Worm (Caenorhabditis elegans) whole organism, young adult: ENCODE data around the gene F02H6.6.

Source experiments
- D2030.7 ChIP-seq: fragments of 200-800 bp; sonication (Bioruptor generic); IDR thresholded peaks from 2 replicates; pipeline ENCODE4 v1.3.6; 2022; ENCODE audit warnings: missing genetic modification reagents, missing genetic modification characterization, missing compliant biosample characterization
- F10E7.11 ChIP-seq: sonication (generic microtip); optimal IDR thresholded peaks from 2 replicates; lab custom pipeline; 2017; ENCODE audit warnings: mild to moderate bottlenecking, missing genetic modification characterization, moderate library complexity, missing compliant biosample characterization
- F22D6.2 ChIP-seq: sonication (generic microtip); optimal IDR thresholded peaks from 2 replicates; lab custom pipeline; 2016; ENCODE audit warnings: mild to moderate bottlenecking, missing genetic modification characterization, missing compliant biosample characterization
- F37B4.10 ChIP-seq: fragments of 200-800 bp; sonication (Bioruptor generic); IDR thresholded peaks from 2 replicates; pipeline ENCODE4 v1.3.6; 2022; ENCODE audit warnings: missing genetic modification characterization, missing compliant biosample characterization
- F49E8.2 ChIP-seq: sonication (generic microtip); optimal IDR thresholded peaks from 3 replicates; lab custom pipeline; 2017; ENCODE audit warnings: missing genetic modification characterization, mild to moderate bottlenecking, missing compliant biosample characterization, antibody characterized with exemption, moderate library complexity; ENCODE audit not compliant: insufficient read depth
- F57A8.1 ChIP-seq: fragments of 200-800 bp; sonication (Bioruptor generic); optimal IDR thresholded peaks from 2 replicates; lab custom pipeline; 2018; ENCODE audit warnings: mild to moderate bottlenecking, missing genetic modification characterization, moderate library complexity, missing compliant biosample characterization
- F57C9.4 ChIP-seq: sonication (generic microtip); optimal IDR thresholded peaks from 2 replicates; lab custom pipeline; 2017; ENCODE audit warnings: mild to moderate bottlenecking, missing genetic modification characterization, missing compliant biosample characterization
- Y56A3A.18 ChIP-seq: fragments of 200-800 bp; sonication (Bioruptor generic); IDR thresholded peaks from 2 replicates; pipeline ENCODE4 v1.3.6; 2022; ENCODE audit warnings: missing genetic modification reagents, missing genetic modification characterization, missing compliant biosample characterization
- ama-1 ChIP-seq, 3 experiments: fragments of 150-350 bp in 1 of 3; sonication (generic microtip) in 2 of 3; optimal IDR thresholded peaks; 2 replicates each; lab custom pipeline; 2014 to 2018; ENCODE audit warnings: missing biosample characterization in 2 of 3, missing genetic modification characterization in 2 of 3, missing genetic modification reagents in 2 of 3
- aptf-3 ChIP-seq: fragments of 200-800 bp; sonication (Bioruptor generic); IDR thresholded peaks from 2 replicates; pipeline ENCODE4 v1.3.6; 2022; ENCODE audit warnings: missing genetic modification characterization, missing compliant biosample characterization
- atf-7 ChIP-seq: sonication (generic microtip); optimal IDR thresholded peaks from 2 replicates; lab custom pipeline; 2017; ENCODE audit warnings: mild to moderate bottlenecking, missing genetic modification characterization, missing compliant biosample characterization
- attf-3 ChIP-seq: fragments of 200-800 bp; sonication (Bioruptor generic); conservative IDR thresholded peaks from 2 replicates; pipeline ENCODE4 v1.3.6; 2022; ENCODE audit warnings: missing genetic modification reagents, missing genetic modification characterization, missing compliant biosample characterization
- attf-6 ChIP-seq: fragments of 200-800 bp; sonication (Bioruptor generic); IDR thresholded peaks from 2 replicates; pipeline ENCODE4 v1.3.6; 2022; ENCODE audit warnings: missing genetic modification reagents, missing genetic modification characterization, missing compliant biosample characterization
- cebp-1 ChIP-seq, 2 experiments: fragments of 200-800 bp in 1 of 2; sonication (Bioruptor generic) in 1 of 2; sonication (generic microtip) in 1 of 2; IDR thresholded peaks in 1 of 2; optimal IDR thresholded peaks in 1 of 2; 2 replicates each; pipeline versions ENCODE4 v1.3.6 to Lab custom; 2017 to 2022; ENCODE audit warnings: missing compliant biosample characterization in 2 of 2, missing genetic modification characterization in 2 of 2, mild to moderate bottlenecking in 1 of 2, missing genetic modification reagents in 1 of 2, moderate library complexity in 1 of 2
- cebp-2 ChIP-seq: fragments of 200-800 bp; sonication (Bioruptor generic); IDR thresholded peaks from 2 replicates; pipeline ENCODE4 v1.3.6; 2022; ENCODE audit warnings: missing genetic modification characterization, missing compliant biosample characterization
- ceh-27 ChIP-seq: fragments of 200-800 bp; sonication (Bioruptor generic); optimal IDR thresholded peaks from 2 replicates; lab custom pipeline; 2018; ENCODE audit warnings: mild to moderate bottlenecking, missing genetic modification characterization, moderate library complexity, missing compliant biosample characterization
- ceh-58 ChIP-seq: fragments of 200-800 bp; sonication (Bioruptor generic); IDR thresholded peaks from 2 replicates; pipeline ENCODE4 v1.3.6; 2022; ENCODE audit warnings: missing genetic modification characterization, missing compliant biosample characterization
- ceh-79 ChIP-seq: sonication (generic microtip); optimal IDR thresholded peaks from 2 replicates; lab custom pipeline; 2017; ENCODE audit warnings: mild to moderate bottlenecking, missing genetic modification characterization, missing compliant biosample characterization
- chd-7 ChIP-seq: sonication (generic microtip); optimal IDR thresholded peaks from 2 replicates; lab custom pipeline; 2016; ENCODE audit warnings: mild to moderate bottlenecking, missing genetic modification characterization, moderate library complexity, missing compliant biosample characterization
- die-1 ChIP-seq: sonication (generic microtip); optimal IDR thresholded peaks from 2 replicates; lab custom pipeline; 2016; ENCODE audit warnings: missing genotype, mild to moderate bottlenecking, missing genetic modification characterization, missing compliant biosample characterization
- efl-1 ChIP-seq: fragments of 150-350 bp; optimal IDR thresholded peaks from 2 replicates; lab custom pipeline; 2014; ENCODE audit warnings: missing biosample characterization, missing genetic modification reagents, missing genetic modification characterization
- egl-44 ChIP-seq: fragments of 200-800 bp; sonication (Bioruptor generic); IDR thresholded peaks from 2 replicates; pipeline ENCODE4 v1.3.6; 2022; ENCODE audit warnings: missing genetic modification reagents, missing genetic modification characterization, missing compliant biosample characterization
- fkh-3 ChIP-seq: sonication (generic microtip); optimal IDR thresholded peaks from 2 replicates; lab custom pipeline; 2016; ENCODE audit warnings: mild to moderate bottlenecking, missing genetic modification characterization, missing compliant biosample characterization
- hlh-12 ChIP-seq: sonication (generic microtip); optimal IDR thresholded peaks from 2 replicates; lab custom pipeline; 2016; ENCODE audit warnings: missing genetic modification characterization, missing compliant biosample characterization
- hlh-26 ChIP-seq: fragments of 200-800 bp; sonication (Bioruptor generic); conservative IDR thresholded peaks from 2 replicates; pipeline ENCODE4 v1.3.6; 2022; ENCODE audit warnings: missing genetic modification reagents, missing genetic modification characterization, missing compliant biosample characterization
- hrde-1 ChIP-seq: sonication (generic microtip); optimal IDR thresholded peaks from 2 replicates; lab custom pipeline; 2016; ENCODE audit warnings: missing genetic modification characterization, mild to moderate bottlenecking, missing compliant biosample characterization, moderate library complexity, missing genotype, missing genetic modification reagents, borderline replicate concordance
- hsf-1 ChIP-seq: fragments of 200-800 bp; sonication (Bioruptor generic); IDR thresholded peaks from 2 replicates; pipeline ENCODE4 v1.3.6; 2022; ENCODE audit warnings: missing genetic modification reagents, missing genetic modification characterization, missing compliant biosample characterization
- let-526 ChIP-seq: fragments of 200-800 bp; sonication (Bioruptor generic); IDR thresholded peaks from 2 replicates; pipeline ENCODE4 v1.3.6; 2022; ENCODE audit warnings: missing genetic modification reagents, missing genetic modification characterization, missing compliant biosample characterization
- lin-26 ChIP-seq: fragments of 200-800 bp; sonication (Bioruptor generic); IDR thresholded peaks from 2 replicates; pipeline ENCODE4 v1.3.6; 2022; ENCODE audit warnings: missing genetic modification reagents, missing genetic modification characterization, missing compliant biosample characterization
- lin-40 ChIP-seq: sonication (generic microtip); optimal IDR thresholded peaks from 2 replicates; lab custom pipeline; 2016; ENCODE audit warnings: missing genetic modification characterization, mild to moderate bottlenecking, missing compliant biosample characterization, missing genotype, missing genetic modification reagents
- lsy-27 ChIP-seq: sonication (generic microtip); optimal IDR thresholded peaks from 2 replicates; lab custom pipeline; 2017; ENCODE audit warnings: missing genetic modification characterization, mild to moderate bottlenecking, missing compliant biosample characterization, antibody characterized with exemption, missing genotype, borderline replicate concordance; ENCODE audit not compliant: insufficient read depth
- madf-3 ChIP-seq: fragments of 200-800 bp; sonication (Bioruptor generic); IDR thresholded peaks from 2 replicates; pipeline ENCODE4 v1.3.6; 2022; ENCODE audit warnings: missing genetic modification reagents, missing genetic modification characterization, missing compliant biosample characterization
- mes-4 ChIP-seq: sonication (generic microtip); optimal IDR thresholded peaks from 2 replicates; lab custom pipeline; 2016; ENCODE audit warnings: missing genotype, missing genetic modification characterization, missing compliant biosample characterization
- nfya-2 ChIP-seq: fragments of 200-800 bp; sonication (Bioruptor generic); IDR thresholded peaks from 2 replicates; pipeline ENCODE4 v1.3.6; 2022; ENCODE audit warnings: missing genetic modification reagents, missing genetic modification characterization, missing compliant biosample characterization
- nhr-90 ChIP-seq: sonication (generic microtip); optimal IDR thresholded peaks from 2 replicates; lab custom pipeline; 2016; ENCODE audit warnings: missing genotype, mild to moderate bottlenecking, missing genetic modification characterization, missing compliant biosample characterization
- repo-1 ChIP-seq: sonication (generic microtip); optimal IDR thresholded peaks from 2 replicates; lab custom pipeline; 2017; ENCODE audit warnings: mild to moderate bottlenecking, missing genetic modification characterization, missing compliant biosample characterization
- snpc-1.1 ChIP-seq: sonication (generic microtip); optimal IDR thresholded peaks from 2 replicates; lab custom pipeline; 2017; ENCODE audit warnings: missing genetic modification characterization, mild to moderate bottlenecking, missing compliant biosample characterization, antibody characterized with exemption, moderate library complexity, missing genotype, missing genetic modification reagents; ENCODE audit not compliant: insufficient read depth
- zim-3 ChIP-seq: sonication (generic microtip); optimal IDR thresholded peaks from 2 replicates; lab custom pipeline; 2017; ENCODE audit warnings: mild to moderate bottlenecking, missing genetic modification characterization, moderate library complexity, missing compliant biosample characterization
- ztf-22 ChIP-seq: fragments of 200-800 bp; sonication (Bioruptor generic); optimal IDR thresholded peaks from 2 replicates; lab custom pipeline; 2018; ENCODE audit warnings: mild to moderate bottlenecking, missing genetic modification characterization, moderate library complexity, missing compliant biosample characterization
- ztf-3 ChIP-seq: fragments of 200-800 bp; sonication (Bioruptor generic); optimal IDR thresholded peaks from 2 replicates; lab custom pipeline; 2018; ENCODE audit warnings: mild to moderate bottlenecking, missing genetic modification characterization, missing compliant biosample characterization

The F02H6.6 gene

ce11 chrIV:14230799-14231198 is at the start of gene F02H6.6:
F02H6.6 (minus strand) TSS chrIV:14230899.
- no peak for TF ChIP-seq repo-1 (tag; lab: Kevin White, UChicago)
- no peak for TF ChIP-seq cebp-1 (GFP tag; IDR thresholded peaks at IDR 0.05; lab: Robert Waterston, UW)
- TF ChIP-seq cebp-1 (tag; optimal IDR thresholded peaks at IDR 0.05; lab: Kevin White, UChicago): no peak
- no peak for TF ChIP-seq F22D6.2 (tag; lab: Kevin White, UChicago)
- TF ChIP-seq hlh-26 (GFP tag; lab: Robert Waterston, UW): no peak
- TF ChIP-seq chd-7 (tag; lab: Kevin White, UChicago): no peak
- no peak for TF ChIP-seq efl-1 (GFP tag; lab: Kevin White, UChicago)
- no peak for TF ChIP-seq F49E8.2 (tag; lab: Kevin White, UChicago)
- no peak for TF ChIP-seq D2030.7 (GFP tag; lab: Robert Waterston, UW)
- TF ChIP-seq lin-40 (tag; lab: Kevin White, UChicago): no peak
- TF ChIP-seq hlh-12: no peak
- no peak for TF ChIP-seq snpc-1.1 (tag; lab: Kevin White, UChicago)
- TF ChIP-seq let-526 (GFP tag; lab: Robert Waterston, UW): no peak
- TF ChIP-seq zim-3 (tag; lab: Kevin White, UChicago): no peak
- no peak for TF ChIP-seq egl-44 (GFP tag; lab: Robert Waterston, UW)
- no peak for TF ChIP-seq lsy-27 (tag; lab: Kevin White, UChicago)
- no peak for TF ChIP-seq ztf-22 (GFP tag; lab: Kevin White, UChicago)

- TF ChIP-seq ceh-58 (GFP tag; lab: Robert Waterston, UW): no peak
- TF ChIP-seq atf-7 (tag; lab: Kevin White, UChicago): no peak
- TF ChIP-seq F57A8.1: no peak
- no peak for TF ChIP-seq fkh-3 (tag; lab: Kevin White, UChicago)
- TF ChIP-seq ceh-79 (tag; lab: Kevin White, UChicago): no peak
- TF ChIP-seq hsf-1 (GFP tag; lab: Robert Waterston, UW): no peak
- no peak for TF ChIP-seq lsy-27 (tag; lab: Kevin White, UChicago)
Measured at ce11 chrIV:14276773-14277388, 46.2 kb upstream of the F02H6.6 start.

- TF ChIP-seq Y56A3A.18 (no peak), cebp-2 (GFP tag; lab: Robert Waterston, UW) (no peak), F10E7.11 (tag; lab: Kevin White, UChicago) (no peak), ceh-58 (GFP tag; lab: Robert Waterston, UW) (no peak), F37B4.10 (GFP tag; lab: Robert Waterston, UW) (no peak), nhr-90 (tag; lab: Kevin White, UChicago) (no peak), attf-3 (GFP tag; lab: Robert Waterston, UW) (no peak)
- TF ChIP-seq, all 124 proteins: peak for 0
Measured at ce11 chrIV:14276160-14276559, 45.5 kb upstream of the F02H6.6 start, which contains the start of gene ilcr-1. ilcr-1 (plus strand) TSS chrIV:14276460.

- TF ChIP-seq ceh-27 (GFP tag; lab: Kevin White, UChicago) (no peak), hrde-1 (no peak), attf-6 (GFP tag; lab: Robert Waterston, UW) (no peak), hlh-12 (no peak), ztf-3 (no peak), madf-3 (GFP tag; lab: Robert Waterston, UW) (no peak), ztf-22 (GFP tag; lab: Kevin White, UChicago) (no peak), lin-26 (no peak), mes-4 (tag; lab: Kevin White, UChicago) (no peak), F57C9.4 (tag; lab: Kevin White, UChicago) (no peak), aptf-3 (GFP tag; lab: Robert Waterston, UW) (no peak), die-1 (tag; lab: Kevin White, UChicago) (no peak), nfya-2 (no peak), atf-7 (tag; lab: Kevin White, UChicago) (no peak), D2030.7 (GFP tag; lab: Robert Waterston, UW) (no peak), ama-1 (optimal IDR thresholded peaks at IDR 0.05; lab: Kevin White, UChicago) (no peak), ama-1 (GFP tag; optimal IDR thresholded peaks at IDR 0.05; lab: Kevin White, UChicago) (no peak), repo-1 (tag; lab: Kevin White, UChicago) (no peak)
- TF ChIP-seq, all 124 proteins: peak for 0
Measured at ce11 chrIV:14274834-14275233, 44.1 kb upstream of the F02H6.6 start.
